Worm (Caenorhabditis elegans): ENCODE results near the gene srpa-68.

The srpa-68 gene

ce11 chrV:12331820-12332219 lies 40.4 kb upstream of the srpa-68 start:
- TF ChIP-seq nfya-1 (tag; optimal IDR thresholded peaks at IDR 0.05; ENCODE audit: insufficient read depth) (peak; percentile 32), hmg-11 (tag; optimal IDR thresholded peaks at IDR 0.05) (peak; percentile 61), lsy-12 (tag; optimal IDR thresholded peaks at IDR 0.05) (peak; percentile 38), lin-39 (tag; optimal IDR thresholded peaks at IDR 0.05) (peak; percentile 43), ceh-16 (tag; optimal IDR thresholded peaks at IDR 0.05) (no peak), ztf-4 (tag; optimal IDR thresholded peaks at IDR 0.05) (no peak), elt-2 (tag; optimal IDR thresholded peaks at IDR 0.05) (peak; percentile 11)

ce11 chrV:12329173-12329572 lies 37.7 kb upstream of the srpa-68 start:
- no peak for TF ChIP-seq nhr-28 (tag; optimal IDR thresholded peaks at IDR 0.05)
- TF ChIP-seq tbx-2 (tag; optimal IDR thresholded peaks at IDR 0.05), result no peak
- peak; percentile 57 for TF ChIP-seq elt-1 (tag; optimal IDR thresholded peaks at IDR 0.05)
- TF ChIP-seq daf-12 (tag; optimal IDR thresholded peaks at IDR 0.05), result no peak

- TF ChIP-seq nhr-43 (tag; optimal IDR thresholded peaks at IDR 0.05; ENCODE audit: poor library complexity, severe bottlenecking) (no peak), nfya-1 (tag; optimal IDR thresholded peaks at IDR 0.05; ENCODE audit: insufficient read depth) (peak; percentile 22), mdl-1 (tag; optimal IDR thresholded peaks at IDR 0.05) (no peak), nhr-237 (tag; optimal IDR thresholded peaks at IDR 0.05) (no peak), fkh-2 (tag; optimal IDR thresholded peaks at IDR 0.05) (no peak), unc-39 (tag; optimal IDR thresholded peaks at IDR 0.05) (no peak), lin-39 (tag; optimal IDR thresholded peaks at IDR 0.05) (peak; percentile 56), snpc-4 (tag; optimal IDR thresholded peaks at IDR 0.05) (no peak), nhr-11 (tag; optimal IDR thresholded peaks at IDR 0.05) (no peak), hmg-11 (tag; optimal IDR thresholded peaks at IDR 0.05) (peak; percentile 3)
Measured at ce11 chrV:12326638-12327037, 35.2 kb upstream of the srpa-68 start.

ce11 chrV:12320274-12320839 lies 28.9 kb upstream of the srpa-68 start:
- TF ChIP-seq ceh-82 (tag; optimal IDR thresholded peaks at IDR 0.05), result no peak
- no peak for TF ChIP-seq lin-39 (tag; optimal IDR thresholded peaks at IDR 0.05)
- no peak for TF ChIP-seq unc-62 (GFP tag; optimal IDR thresholded peaks at IDR 0.05)
- no peak for TF ChIP-seq unc-39 (tag; optimal IDR thresholded peaks at IDR 0.05)
- no peak for TF ChIP-seq sea-2 (GFP tag; optimal IDR thresholded peaks at IDR 0.05)
- TF ChIP-seq ceh-9 (tag; optimal IDR thresholded peaks at IDR 0.05), result no peak
- TF ChIP-seq fos-1 (tag; optimal IDR thresholded peaks at IDR 0.05), result no peak
- TF ChIP-seq pha-4 (tag; optimal IDR thresholded peaks at IDR 0.05), result no peak
- TF ChIP-seq nhr-76 (tag; optimal IDR thresholded peaks at IDR 0.05), result no peak
- TF ChIP-seq nhr-237 (tag; optimal IDR thresholded peaks at IDR 0.05), result no peak
- no peak for TF ChIP-seq zag-1 (tag; optimal IDR thresholded peaks at IDR 0.05)
- TF ChIP-seq fkh-2 (tag; optimal IDR thresholded peaks at IDR 0.05), result no peak
- peak; percentile 29 for TF ChIP-seq lsy-12 (tag; optimal IDR thresholded peaks at IDR 0.05)
- no peak for TF ChIP-seq ztf-11 (tag; optimal IDR thresholded peaks at IDR 0.05)
- TF ChIP-seq nhr-43 (tag; optimal IDR thresholded peaks at IDR 0.05; ENCODE audit: poor library complexity, severe bottlenecking), result peak; percentile 59

- TF ChIP-seq pha-4 (tag; optimal IDR thresholded peaks at IDR 0.05), result peak; percentile 93
- TF ChIP-seq nhr-43 (tag; optimal IDR thresholded peaks at IDR 0.05; ENCODE audit: poor library complexity, severe bottlenecking), result peak; percentile 14
- TF ChIP-seq ceh-9 (tag; optimal IDR thresholded peaks at IDR 0.05), result no peak
- TF ChIP-seq ama-1 (optimal IDR thresholded peaks at IDR 0.05), result peak; percentile 51
- no peak for TF ChIP-seq nhr-12 (tag; optimal IDR thresholded peaks at IDR 0.05)
- TF ChIP-seq mdl-1 (tag; optimal IDR thresholded peaks at IDR 0.05), result no peak
- no peak for TF ChIP-seq tbx-2 (tag; optimal IDR thresholded peaks at IDR 0.05)
- TF ChIP-seq egl-27 (tag; optimal IDR thresholded peaks at IDR 0.05), result no peak
- peak; percentile 85 for TF ChIP-seq hmg-11 (tag; optimal IDR thresholded peaks at IDR 0.05)
- no peak for TF ChIP-seq unc-62 (GFP tag; optimal IDR thresholded peaks at IDR 0.05)
- no peak for TF ChIP-seq unc-39 (tag; optimal IDR thresholded peaks at IDR 0.05)
- TF ChIP-seq ztf-11 (tag; optimal IDR thresholded peaks at IDR 0.05), result no peak
- TF ChIP-seq ceh-28 (tag; optimal IDR thresholded peaks at IDR 0.05), result peak; percentile 41
- TF ChIP-seq lin-15B (tag; optimal IDR thresholded peaks at IDR 0.05), result peak; percentile 86
- peak; percentile 90 for TF ChIP-seq egl-5 (tag; optimal IDR thresholded peaks at IDR 0.05)
- TF ChIP-seq nfya-1 (tag; optimal IDR thresholded peaks at IDR 0.05; ENCODE audit: insufficient read depth), result peak; percentile 94
- no peak for TF ChIP-seq nhr-23 (tag; optimal IDR thresholded peaks at IDR 0.05)
- no peak for TF ChIP-seq zag-1 (tag; optimal IDR thresholded peaks at IDR 0.05)
- no peak for TF ChIP-seq mml-1 (tag; optimal IDR thresholded peaks at IDR 0.05)
- peak; percentile 50 for TF ChIP-seq elt-2 (tag; optimal IDR thresholded peaks at IDR 0.05)
- TF ChIP-seq elt-3 (tag; optimal IDR thresholded peaks at IDR 0.05), result no peak
- TF ChIP-seq elt-1 (tag; optimal IDR thresholded peaks at IDR 0.05), result peak; percentile 45
- TF ChIP-seq ZK546.5 (tag; optimal IDR thresholded peaks at IDR 0.05), result no peak
- TF ChIP-seq nhr-11 (tag; optimal IDR thresholded peaks at IDR 0.05), result no peak
- no peak for TF ChIP-seq fkh-10 (GFP tag; optimal IDR thresholded peaks at IDR 0.05)
- no peak for TF ChIP-seq nhr-237 (tag; optimal IDR thresholded peaks at IDR 0.05)
- TF ChIP-seq sea-2 (GFP tag; optimal IDR thresholded peaks at IDR 0.05), result no peak
- TF ChIP-seq daf-12 (tag; optimal IDR thresholded peaks at IDR 0.05), result no peak
- no peak for TF ChIP-seq nhr-67 (tag; optimal IDR thresholded peaks at IDR 0.05)
- TF ChIP-seq lin-39 (tag; optimal IDR thresholded peaks at IDR 0.05), result peak; percentile 79
- no peak for TF ChIP-seq pqm-1 (tag; optimal IDR thresholded peaks at IDR 0.05)
- peak; percentile 81 for TF ChIP-seq snpc-4 (tag; optimal IDR thresholded peaks at IDR 0.05)
- no peak for TF ChIP-seq ceh-82 (tag; optimal IDR thresholded peaks at IDR 0.05)
Measured at ce11 chrV:12317894-12318553, 26.6 kb upstream of the srpa-68 start, which contains the start of the genes R04F11.5 and R04F11.2. R04F11.5 (minus strand) TSS chrV:12318019. R04F11.2 (plus strand) TSS chrV:12318381.
